Fruit fly (Drosophila melanogaster): ENCODE measurements around the gene CG10077.
A peak's percentile ranks its signal among the peaks of the same experiment; 100 is the strongest.

The CG10077 gene

DNA sequence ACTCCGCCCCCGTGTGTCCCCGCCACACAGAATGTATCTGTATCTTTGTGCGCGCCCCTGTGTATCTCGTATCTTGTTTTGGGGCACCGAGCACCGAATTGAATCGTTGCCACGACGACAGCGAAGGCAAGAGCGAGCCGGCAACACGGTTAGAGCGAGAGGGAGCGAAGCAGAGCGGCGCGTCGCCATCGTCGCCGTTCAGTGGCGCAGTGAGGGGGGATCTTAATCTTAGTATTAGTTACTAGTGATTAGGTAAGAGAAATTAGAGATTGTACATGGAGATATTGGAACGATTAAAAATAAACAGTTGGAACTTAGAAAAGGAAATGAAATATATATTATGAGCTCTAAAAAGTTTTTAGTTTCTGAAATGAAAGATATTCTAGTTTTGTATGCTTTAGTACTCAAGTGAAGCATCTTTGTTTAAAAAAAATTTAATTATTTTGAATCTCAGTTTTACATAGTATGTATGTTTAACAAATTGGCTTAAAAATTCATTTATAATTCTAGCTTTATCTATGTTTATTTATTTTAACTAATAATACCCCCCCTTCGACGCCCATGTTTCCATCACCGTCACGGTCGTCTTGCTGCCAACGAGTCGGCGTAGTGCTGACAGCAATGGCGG is 33.4 kb upstream of the CG10077 start (continued):
- TF ChIP-seq CG5953 (GFP tag; IDR thresholded peaks at IDR 0.05) (peak; percentile 22; the same call in 1 of the 2 replicates), CG4707 (GFP tag; optimal IDR thresholded peaks at IDR 0.05) (peak; percentile 33), disco-r (GFP tag; optimal IDR thresholded peaks at IDR 0.05) (no peak), nmo (GFP tag; optimal IDR thresholded peaks at IDR 0.05) (peak; percentile 96), lmd (GFP tag; IDR thresholded peaks at IDR 0.05) (peak; percentile 91), CG12299 (tag; optimal IDR thresholded peaks at IDR 0.05) (peak; percentile 58), ase (GFP tag; IDR thresholded peaks at IDR 0.05) (peak; percentile 65), vnd (GFP tag; IDR thresholded peaks at IDR 0.05; ENCODE audit: partially characterized antibody) (no peak), CG18476 (GFP tag; optimal IDR thresholded peaks at IDR 0.05) (peak; percentile 90), CG4730 (GFP tag; IDR thresholded peaks at IDR 0.05) (peak; percentile 79), fd64A (GFP tag; optimal IDR thresholded peaks at IDR 0.05) (peak; percentile 36), crol (GFP tag; IDR thresholded peaks at IDR 0.05) (peak; percentile 68), CG32772 (GFP tag; IDR thresholded peaks at IDR 0.05) (peak; percentile 79), CG7839 (tag; optimal IDR thresholded peaks at IDR 0.05) (peak; percentile 94), CG30403 (GFP tag; optimal IDR thresholded peaks at IDR 0.05) (peak; percentile 95), stc (GFP tag; IDR thresholded peaks at IDR 0.05) (peak; percentile 82), row (GFP tag; IDR thresholded peaks at IDR 0.05) (peak; percentile 89), z (GFP tag; IDR thresholded peaks at IDR 0.05) (no peak), Ada2b (GFP tag; IDR thresholded peaks at IDR 0.05) (peak; percentile 65), ash1 (GFP tag; optimal IDR thresholded peaks at IDR 0.05) (no peak), dati (GFP tag; IDR thresholded peaks at IDR 0.05) (0 out of 2 replicates have a peak, but pooled peaks have one; percentile 29), chm (GFP tag; IDR thresholded peaks at IDR 0.05) (peak; percentile 15; the same call in 1 of the 2 replicates), dmrt11E (tag; optimal IDR thresholded peaks at IDR 0.05) (peak; percentile 92), insv (GFP tag; optimal IDR thresholded peaks at IDR 0.05) (peak in 1 of 2 experiments; percentile 41), cad (GFP tag; optimal IDR thresholded peaks at IDR 0.05) (no peak), CG3065 (GFP tag; optimal IDR thresholded peaks at IDR 0.05) (peak; percentile 66), al (GFP tag; IDR thresholded peaks at IDR 0.05) (peak; percentile 86), NK7.1 (GFP tag; optimal IDR thresholded peaks at IDR 0.05) (peak; percentile 64), CG33213 (GFP tag; optimal IDR thresholded peaks at IDR 0.05) (no peak), CG18599 (GFP tag; optimal IDR thresholded peaks at IDR 0.05) (peak; percentile 95), Mes4 (GFP tag; optimal IDR thresholded peaks at IDR 0.05) (peak; percentile 25), cato (GFP tag; optimal IDR thresholded peaks at IDR 0.05; ENCODE audit: borderline replicate concordance) (peak; percentile 71), CG10431 (GFP tag; optimal IDR thresholded peaks at IDR 0.05) (peak; percentile 65), nerfin-2 (GFP tag; IDR thresholded peaks at IDR 0.05; ENCODE audit: partially characterized antibody) (no peak), sens-2 (GFP tag; IDR thresholded peaks at IDR 0.05) (no peak), CG34224 (GFP tag; IDR thresholded peaks at IDR 0.05; ENCODE audit: partially characterized antibody) (no peak), CG10321 (GFP tag; IDR thresholded peaks at IDR 0.05) (peak; percentile 77), NC2β (GFP tag; optimal IDR thresholded peaks at IDR 0.05) (peak; percentile 13), eve (GFP tag; optimal IDR thresholded peaks at IDR 0.05) (peak in 1 of 2 experiments; percentile 90), YL-1 (GFP tag; optimal IDR thresholded peaks at IDR 0.05) (peak; percentile 48), dm (GFP tag; optimal IDR thresholded peaks at IDR 0.05) (peak; percentile 23), CG12659 (GFP tag; optimal IDR thresholded peaks at IDR 0.05) (peak; percentile 96), Dek (tag; optimal IDR thresholded peaks at IDR 0.05) (peak; percentile 83), CG4360 (GFP tag; IDR thresholded peaks at IDR 0.05) (no peak), CG16779 (GFP tag; IDR thresholded peaks at IDR 0.05) (no peak), sens (GFP tag) (peak; percentile 90), az2 (GFP tag; optimal IDR thresholded peaks at IDR 0.05) (peak; percentile 89), CG14441 (GFP tag; IDR thresholded peaks at IDR 0.05) (peak; percentile 79), CG12769 (tag; optimal IDR thresholded peaks at IDR 0.05) (peak; percentile 33), h (optimal IDR thresholded peaks at IDR 0.05) (no peak), slp2 (GFP tag; optimal IDR thresholded peaks at IDR 0.05) (peak; percentile 69)

Measured in whole organism, embryonic.